Worm (Caenorhabditis elegans) whole organism, L3 larva: ENCODE measurements around the gene F53F1.4.

Experiments used
- ceh-9 ChIP-seq: sonication (generic microtip); optimal IDR thresholded peaks from 2 replicates; lab custom pipeline; 2018; ENCODE audit warnings: missing biosample characterization, missing genetic modification characterization
- nfya-1 ChIP-seq: sonication (generic microtip); optimal IDR thresholded peaks from 2 replicates; lab custom pipeline; 2017; ENCODE audit warnings: missing genetic modification characterization, mild to moderate bottlenecking, missing compliant biosample characterization, antibody characterized with exemption, moderate library complexity; ENCODE audit not compliant: insufficient read depth
- nhr-11 ChIP-seq: fragments of 150-350 bp; optimal IDR thresholded peaks from 2 replicates; lab custom pipeline; 2014; ENCODE audit warnings: missing biosample characterization, missing genetic modification characterization
- nhr-237 ChIP-seq: fragments of 150-350 bp; optimal IDR thresholded peaks from 2 replicates; lab custom pipeline; 2014; ENCODE audit warnings: missing biosample characterization, missing genetic modification characterization
- nhr-76 ChIP-seq: fragments of 150-350 bp; sonication (generic microtip); optimal IDR thresholded peaks from 5 replicates; lab custom pipeline; 2014; ENCODE audit warnings: missing biosample characterization, missing genetic modification characterization
- sea-2 ChIP-seq: fragments of 150-350 bp; sonication (generic microtip); optimal IDR thresholded peaks from 4 replicates; lab custom pipeline; 2014; ENCODE audit warnings: missing biosample characterization, missing genetic modification reagents, missing genetic modification characterization
- snpc-4 ChIP-seq: fragments of 150-350 bp; optimal IDR thresholded peaks from 2 replicates; lab custom pipeline; 2014; ENCODE audit warnings: missing biosample characterization, missing genetic modification characterization
- unc-62 ChIP-seq: fragments of 150-350 bp; sonication (generic microtip); optimal IDR thresholded peaks from 4 replicates; lab custom pipeline; 2014; ENCODE audit warnings: missing biosample characterization, missing genetic modification reagents, missing genetic modification characterization
- zag-1 ChIP-seq: fragments of 150-350 bp; optimal IDR thresholded peaks from 2 replicates; lab custom pipeline; 2014; ENCODE audit warnings: missing biosample characterization, missing genetic modification characterization

- TF ChIP-seq nhr-237 (tag; lab: Kevin White, UChicago) (no peak), sea-2 (no peak), nhr-76 (tag; lab: Kevin White, UChicago) (no peak), snpc-4 (no peak), nhr-11 (tag; lab: Kevin White, UChicago) (no peak), nfya-1 (tag; lab: Kevin White, UChicago) (no peak), ceh-9 (tag; lab: Kevin White, UChicago) (no peak), zag-1 (no peak), unc-62 (no peak)
Observed at ce11 chrV:13373643-13374042, 37.2 kb upstream of the F53F1.4 start.
